Worm (Caenorhabditis elegans) whole organism, L4/young adult: Measurements from ENCODE around the gene F56C4.4.

Source experiments
- W03F9.2 ChIP-seq: fragments of 150-350 bp; optimal IDR thresholded peaks from 2 replicates; lab custom pipeline; 2014; ENCODE audit warnings: missing biosample characterization, missing genetic modification characterization
- him-1 ChIP-seq: sonication (generic microtip); optimal IDR thresholded peaks from 2 replicates; lab custom pipeline; 2016; ENCODE audit warnings: missing genotype, missing genetic modification reagents, missing genetic modification characterization, missing compliant biosample characterization

- TF ChIP-seq him-1 (no peak), W03F9.2 (tag; lab: Kevin White, UChicago) (no peak)
Measured at ce11 chrIV:10680379-10680778, 49.3 kb upstream of the F56C4.4 start, which contains the start of gene K08C7.4.
